Fruit fly (Drosophila melanogaster): ENCODE data around the gene CG8132.

dm6 chr3R:9393542-9394025 is 7.7 kb upstream of the CG8132 start:
- TF ChIP-seq CG8478 (optimal IDR thresholded peaks at IDR 0.05) (no peak), EcR (GFP tag; optimal IDR thresholded peaks at IDR 0.05) (no peak), psq (optimal IDR thresholded peaks at IDR 0.05) (no peak), pan (optimal IDR thresholded peaks at IDR 0.05) (no peak)
